Fruit fly (Drosophila melanogaster) whole organism, embryonic: ENCODE data around the gene ND-23.

ENCODE experiments used
- Bgb ChIP-seq: fragments of 200-800 bp; sonication (Bioruptor generic); IDR thresholded peaks from 2 replicates; pipeline ENCODE4 v1.3.6; 2022; ENCODE audit warnings: missing biosample characterization, missing genetic modification characterization; ENCODE audit not compliant: partially characterized antibody
- CG11723 ChIP-seq: fragments of 200-800 bp; sonication (Bioruptor generic); optimal IDR thresholded peaks from 2 replicates; lab custom pipeline; 2017; ENCODE audit warnings: missing biosample characterization, mild to moderate bottlenecking, missing genetic modification characterization
- CG12744 ChIP-seq: fragments of 200-800 bp; sonication (Bioruptor generic); optimal IDR thresholded peaks from 2 replicates; lab custom pipeline; 2016; ENCODE audit warnings: missing biosample characterization, missing genetic modification characterization
- CG13424 ChIP-seq: fragments of 200-800 bp; sonication (Bioruptor generic); optimal IDR thresholded peaks from 2 replicates; lab custom pipeline; 2019; ENCODE audit warnings: missing biosample characterization, mild to moderate bottlenecking, missing genetic modification characterization, moderate library complexity
- CG17612 ChIP-seq: fragments of 200-800 bp; sonication (Bioruptor generic); IDR thresholded peaks from 2 replicates; pipeline ENCODE4 v1.3.6; 2022; ENCODE audit warnings: missing biosample characterization, missing genetic modification characterization
- CG18011 ChIP-seq: fragments of 200-800 bp; sonication (Bioruptor generic); optimal IDR thresholded peaks from 2 replicates; lab custom pipeline; 2017; ENCODE audit warnings: missing biosample characterization, missing genetic modification characterization, mild to moderate bottlenecking, moderate library complexity, missing genotype
- CG1832 ChIP-seq: fragments of 200-800 bp; sonication (Bioruptor generic); optimal IDR thresholded peaks from 2 replicates; lab custom pipeline; 2017; ENCODE audit warnings: missing biosample characterization, mild to moderate bottlenecking, missing genetic modification characterization, inconsistent platforms
- CG2129 ChIP-seq: fragments of 200-800 bp; sonication (Bioruptor generic); IDR thresholded peaks from 2 replicates; pipeline ENCODE4 v1.3.6; 2022; ENCODE audit warnings: missing biosample characterization, missing genetic modification characterization; ENCODE audit not compliant: partially characterized antibody
- CG3065 ChIP-seq: fragments of 200-800 bp; sonication (Bioruptor generic); optimal IDR thresholded peaks from 2 replicates; lab custom pipeline; 2016; ENCODE audit warnings: missing biosample characterization, missing genetic modification characterization
- CG32532 ChIP-seq: fragments of 200-800 bp; sonication (Bioruptor generic); IDR thresholded peaks from 2 replicates; pipeline ENCODE4 v1.3.6; 2022; ENCODE audit warnings: missing biosample characterization, missing genetic modification characterization
- CG32772 ChIP-seq: fragments of 200-800 bp; sonication (Bioruptor generic); IDR thresholded peaks from 2 replicates; pipeline ENCODE4 v1.3.6; 2022; ENCODE audit warnings: missing biosample characterization, missing genetic modification characterization
- CG33557 ChIP-seq: fragments of 200-800 bp; sonication (Bioruptor generic); optimal IDR thresholded peaks from 2 replicates; lab custom pipeline; 2019; ENCODE audit warnings: missing biosample characterization, mild to moderate bottlenecking, missing genetic modification characterization, moderate library complexity
- CG7357 ChIP-seq: fragments of 200-800 bp; sonication (Bioruptor generic); IDR thresholded peaks from 3 replicates; pipeline ENCODE4 v1.3.6; 2022; ENCODE audit warnings: missing biosample characterization, missing genetic modification characterization
- CG7745 ChIP-seq: fragments of 200-800 bp; sonication (Bioruptor generic); optimal IDR thresholded peaks from 2 replicates; lab custom pipeline; 2018; ENCODE audit warnings: missing biosample characterization, mild to moderate bottlenecking, missing genetic modification characterization, moderate library complexity
- CG8924 ChIP-seq: fragments of 200-800 bp; optimal IDR thresholded peaks from 3 replicates; lab custom pipeline; 2019; ENCODE audit warnings: missing biosample characterization, mild to moderate bottlenecking, missing genetic modification characterization, moderate library complexity
- CkIIα-i1 ChIP-seq: fragments of 200-800 bp; sonication (Bioruptor generic); IDR thresholded peaks from 2 replicates; pipeline ENCODE4 v1.3.6; 2022; ENCODE audit warnings: missing biosample characterization, missing genetic modification characterization
- E2f1 ChIP-seq: fragments of 200-800 bp; sonication (Bioruptor generic); IDR thresholded peaks from 2 replicates; pipeline ENCODE4 v1.3.6; 2022; ENCODE audit warnings: missing biosample characterization, missing genetic modification characterization
- E2f2 ChIP-seq: fragments of 200-800 bp; sonication (Bioruptor generic); IDR thresholded peaks from 2 replicates; pipeline ENCODE4 v1.3.6; 2022; ENCODE audit warnings: missing biosample characterization, missing genetic modification characterization
- Eip74EF ChIP-seq, 2 experiments: fragments of 200-800 bp in 1 of 2; fragments of >200 bp in 1 of 2; sonication (Bioruptor generic) in 1 of 2; optimal IDR thresholded peaks; 2 replicates each; lab custom pipeline; 2017 to 2019; ENCODE audit warnings: missing biosample characterization in 2 of 2, missing genetic modification characterization in 2 of 2, mild to moderate bottlenecking in 1 of 2, moderate library complexity in 1 of 2
- Ets97D ChIP-seq: fragments of 200-800 bp; sonication (Bioruptor generic); optimal IDR thresholded peaks from 3 replicates; lab custom pipeline; 2016; ENCODE audit warnings: missing biosample characterization, missing genetic modification characterization
- Jarid2 ChIP-seq: fragments of 200-800 bp; sonication (Bioruptor generic); optimal IDR thresholded peaks from 3 replicates; lab custom pipeline; 2017; ENCODE audit warnings: mild to moderate bottlenecking, missing biosample characterization, missing genetic modification reagents, missing genetic modification characterization
- Pdp1 ChIP-seq, 2 experiments: fragments of 200-800 bp; sonication (Bioruptor generic); optimal IDR thresholded peaks; 3 replicates each; lab custom pipeline; 2016; ENCODE audit warnings: missing biosample characterization in 2 of 2, missing genetic modification characterization in 2 of 2, mild to moderate bottlenecking in 1 of 2, moderate library complexity in 1 of 2
- Six4 ChIP-seq: fragments of 200-800 bp; sonication (Bioruptor generic); optimal IDR thresholded peaks from 2 replicates; lab custom pipeline; 2016; ENCODE audit warnings: missing biosample characterization, missing genetic modification characterization
- Sry-β ChIP-seq: fragments of 200-800 bp; sonication (Bioruptor generic); optimal IDR thresholded peaks from 2 replicates; lab custom pipeline; 2018; ENCODE audit warnings: missing biosample characterization, mild to moderate bottlenecking, missing genetic modification characterization, moderate library complexity
- Xrp1 ChIP-seq: fragments of 200-800 bp; sonication (Bioruptor generic); IDR thresholded peaks from 2 replicates; pipeline ENCODE4 v1.3.6; 2022; ENCODE audit warnings: missing biosample characterization, missing genetic modification characterization
- aop ChIP-seq: fragments of 200-800 bp; sonication (Bioruptor generic); IDR thresholded peaks from 2 replicates; pipeline ENCODE4 v1.3.6; 2022; ENCODE audit warnings: missing biosample characterization, missing genetic modification characterization
- ato ChIP-seq: fragments of 200-800 bp; sonication (Bioruptor generic); IDR thresholded peaks from 2 replicates; pipeline ENCODE4 v1.3.6; 2022; ENCODE audit warnings: missing biosample characterization, missing genetic modification characterization; ENCODE audit not compliant: partially characterized antibody
- cad ChIP-seq: fragments of >200 bp; optimal IDR thresholded peaks from 2 replicates; lab custom pipeline; 2017; ENCODE audit warnings: missing biosample characterization, missing genetic modification characterization
- ci ChIP-seq: fragments of 200-800 bp; sonication (Bioruptor generic); IDR thresholded peaks from 3 replicates; pipeline ENCODE4 v1.3.6; 2022; ENCODE audit warnings: missing biosample characterization, missing genetic modification characterization
- fd102C ChIP-seq: fragments of 200-800 bp; sonication (Bioruptor generic); optimal IDR thresholded peaks from 2 replicates; lab custom pipeline; 2018; ENCODE audit warnings: missing biosample characterization, mild to moderate bottlenecking, missing genetic modification characterization, moderate library complexity
- fd96Cb ChIP-seq: fragments of 200-800 bp; sonication (Bioruptor generic); optimal IDR thresholded peaks from 2 replicates; lab custom pipeline; 2018; ENCODE audit warnings: missing biosample characterization, mild to moderate bottlenecking, missing genetic modification characterization, moderate library complexity
- gcm2 ChIP-seq: fragments of 200-800 bp; sonication (Bioruptor generic); optimal IDR thresholded peaks from 2 replicates; lab custom pipeline; 2016; ENCODE audit warnings: missing biosample characterization, missing genetic modification characterization
- hbn ChIP-seq: fragments of 200-800 bp; sonication (Bioruptor generic); IDR thresholded peaks from 2 replicates; pipeline ENCODE4 v1.3.6; 2022; ENCODE audit warnings: missing biosample characterization, missing genetic modification characterization; ENCODE audit not compliant: partially characterized antibody
- jumu ChIP-seq: fragments of 200-800 bp; sonication (Bioruptor generic); optimal IDR thresholded peaks from 3 replicates; lab custom pipeline; 2016; ENCODE audit warnings: missing biosample characterization, missing genetic modification characterization
- mam ChIP-seq: fragments of 200-800 bp; sonication (Bioruptor generic); optimal IDR thresholded peaks from 3 replicates; lab custom pipeline; 2016; ENCODE audit warnings: missing biosample characterization, missing genetic modification characterization
- nerfin-1 ChIP-seq: fragments of 200-800 bp; sonication (Bioruptor generic); optimal IDR thresholded peaks from 3 replicates; lab custom pipeline; 2019; ENCODE audit warnings: missing biosample characterization, mild to moderate bottlenecking, missing genetic modification characterization, moderate library complexity
- pita ChIP-seq: fragments of 200-800 bp; sonication (Bioruptor generic); optimal IDR thresholded peaks from 2 replicates; lab custom pipeline; 2017; ENCODE audit warnings: missing biosample characterization, mild to moderate bottlenecking, missing genetic modification characterization
- pros ChIP-seq: fragments of 200-800 bp; sonication (Bioruptor generic); optimal IDR thresholded peaks from 3 replicates; lab custom pipeline; 2019; ENCODE audit warnings: missing biosample characterization, mild to moderate bottlenecking, missing genetic modification characterization, moderate library complexity
- psq ChIP-seq: fragments of 200-800 bp; sonication (Bioruptor generic); optimal IDR thresholded peaks from 2 replicates; lab custom pipeline; 2017; ENCODE audit warnings: missing biosample characterization, missing genetic modification characterization
- row ChIP-seq: fragments of 200-800 bp; sonication (Bioruptor generic); IDR thresholded peaks from 3 replicates; pipeline ENCODE4 v1.3.6; 2022; ENCODE audit warnings: missing biosample characterization, missing genetic modification characterization
- salm ChIP-seq: fragments of 200-800 bp; sonication (Bioruptor generic); optimal IDR thresholded peaks from 2 replicates; lab custom pipeline; 2018; ENCODE audit warnings: missing biosample characterization, mild to moderate bottlenecking, missing genetic modification characterization
- schlank ChIP-seq: fragments of 200-800 bp; sonication (Bioruptor generic); optimal IDR thresholded peaks from 2 replicates; lab custom pipeline; 2018; ENCODE audit warnings: missing biosample characterization, mild to moderate bottlenecking, missing genetic modification characterization
- seq ChIP-seq: fragments of 200-800 bp; sonication (Bioruptor generic); IDR thresholded peaks from 2 replicates; pipeline ENCODE4 v1.3.6; 2022; ENCODE audit warnings: missing biosample characterization, missing genetic modification characterization
- sob ChIP-seq: fragments of 200-800 bp; sonication (Bioruptor generic); IDR thresholded peaks from 2 replicates; pipeline ENCODE4 v1.3.6; 2022; ENCODE audit warnings: missing biosample characterization, missing genetic modification characterization
- tap ChIP-seq: fragments of 200-800 bp; optimal IDR thresholded peaks from 3 replicates; lab custom pipeline; 2019; ENCODE audit warnings: missing biosample characterization, mild to moderate bottlenecking, missing genetic modification characterization, moderate library complexity
- trh ChIP-seq: fragments of 200-800 bp; sonication (Bioruptor generic); optimal IDR thresholded peaks from 2 replicates; lab custom pipeline; 2016; ENCODE audit warnings: missing biosample characterization, missing genetic modification characterization
- wdn ChIP-seq: fragments of 200-800 bp; sonication (Bioruptor generic); IDR thresholded peaks from 2 replicates; pipeline ENCODE4 v1.3.6; 2022; ENCODE audit warnings: missing biosample characterization, missing genetic modification characterization
- yki ChIP-seq: fragments of >200 bp; optimal IDR thresholded peaks from 3 replicates; lab custom pipeline; 2018

Gene ND-23

dm6 chr3R:15836864-15837824, at the start of gene ND-23, which contains the start of gene spn-E (continued):
- TF ChIP-seq Pdp1 (GFP tag; optimal IDR thresholded peaks at IDR 0.05; lab: Kevin White, UChicago) (peak in 1 of 2 experiments; percentile 99), CG18011 (GFP tag; lab: Kevin White, UChicago) (no peak), gcm2 (no peak), hbn (GFP tag; lab: Robert Waterston, UW) (peak; percentile 72), fd96Cb (tag; lab: Kevin White, UChicago) (no peak), salm (tag; lab: Kevin White, UChicago) (no peak), Ets97D (GFP tag; lab: Kevin White, UChicago) (no peak), Eip74EF (GFP tag; optimal IDR thresholded peaks at IDR 0.05; lab: Kevin White, UChicago) (no peak), Sry-β (GFP tag; lab: Kevin White, UChicago) (no peak), mam (GFP tag; lab: Kevin White, UChicago) (peak; percentile 1), yki (no peak), CG3065 (no peak), E2f2 (GFP tag; lab: Robert Waterston, UW) (peak; percentile 89), CG32532 (GFP tag; lab: Robert Waterston, UW) (peak; percentile 55; the same call in 1 of the 2 replicates), schlank (no peak), CG8924 (peak; percentile 54), CG17612 (GFP tag; lab: Robert Waterston, UW) (no peak), cad (GFP tag; lab: Kevin White, UChicago) (no peak), tap (no peak), CG33557 (GFP tag; lab: Kevin White, UChicago) (peak; percentile 49), row (GFP tag; lab: Robert Waterston, UW) (peak; percentile 82), pita (GFP tag; lab: Kevin White, UChicago) (no peak), CG1832 (no peak), ci (GFP tag; lab: Robert Waterston, UW) (no peak), jumu (GFP tag; lab: Kevin White, UChicago) (no peak), E2f1 (peak; percentile 69), pros (no peak), psq (GFP tag; lab: Kevin White, UChicago) (no peak), CG2129 (GFP tag; lab: Robert Waterston, UW) (no peak; the same call in 1 of the 2 replicates), Xrp1 (GFP tag; lab: Robert Waterston, UW) (peak; percentile 55; the same call in 1 of the 2 replicates), CG7357 (GFP tag; lab: Robert Waterston, UW) (no peak), Six4 (GFP tag; lab: Kevin White, UChicago) (no peak), CG11723 (GFP tag; lab: Kevin White, UChicago) (no peak), nerfin-1 (tag; lab: Kevin White, UChicago) (no peak), CG7745 (tag; lab: Kevin White, UChicago) (no peak), Jarid2 (GFP tag; lab: Kevin White, UChicago) (no peak), CkIIα-i1 (GFP tag; lab: Robert Waterston, UW) (no peak), CG13424 (peak; percentile 67), trh (GFP tag; lab: Kevin White, UChicago) (peak; percentile 31), fd102C (no peak), sob (GFP tag; lab: Robert Waterston, UW) (0 out of 2 replicates have a peak, but pooled peaks have one; percentile 58), Bgb (GFP tag; lab: Robert Waterston, UW) (peak; percentile 70), ato (GFP tag; lab: Robert Waterston, UW) (no peak), CG12744 (no peak), aop (GFP tag; lab: Robert Waterston, UW) (no peak), seq (GFP tag; lab: Robert Waterston, UW) (no peak), CG32772 (GFP tag; lab: Robert Waterston, UW) (0 out of 2 replicates have a peak, but pooled peaks have one; percentile 28), wdn (peak; percentile 43; the same call in 1 of the 2 replicates)
